Worm (Caenorhabditis elegans) whole organism, L4 larva: Measurements from ENCODE around the gene F35G2.3.

ENCODE experiments used
- D1046.2 ChIP-seq: fragments of 200-800 bp; sonication (Bioruptor generic); IDR thresholded peaks from 2 replicates; pipeline ENCODE4 v1.3.6; 2022; ENCODE audit warnings: missing genetic modification characterization, missing compliant biosample characterization
- F10B5.3 ChIP-seq: sonication (generic microtip); optimal IDR thresholded peaks from 2 replicates; lab custom pipeline; 2016; ENCODE audit warnings: mild to moderate bottlenecking, missing genetic modification characterization, missing compliant biosample characterization
- F44E2.7 ChIP-seq: fragments of 200-800 bp; sonication (Bioruptor generic); IDR thresholded peaks from 2 replicates; pipeline ENCODE4 v2.1.2; 2022; ENCODE audit warnings: missing genetic modification characterization, missing compliant biosample characterization
- F49E8.2 ChIP-seq: sonication (generic microtip); optimal IDR thresholded peaks from 2 replicates; lab custom pipeline; 2016; ENCODE audit warnings: missing compliant biosample characterization, mild to moderate bottlenecking, missing genetic modification characterization, borderline replicate concordance
- R02D3.7 ChIP-seq: fragments of 150-350 bp; sonication (generic microtip); optimal IDR thresholded peaks from 3 replicates; lab custom pipeline; 2014; ENCODE audit warnings: missing biosample characterization, missing genetic modification characterization
- T26A8.4 ChIP-seq: fragments of 200-800 bp; sonication (Bioruptor generic); IDR thresholded peaks from 2 replicates; pipeline ENCODE4 v1.3.6; 2022; ENCODE audit warnings: missing genetic modification characterization, missing compliant biosample characterization
- Y48G9A.11 ChIP-seq: fragments of 200-800 bp; sonication (Bioruptor generic); IDR thresholded peaks from 2 replicates; pipeline ENCODE4 v1.3.6; 2022; ENCODE audit warnings: missing genetic modification reagents, missing genetic modification characterization, missing compliant biosample characterization
- aha-1 ChIP-seq: fragments of 150-350 bp; peaks from one replicate; lab custom pipeline; 2014; ENCODE audit warnings: missing biosample characterization, missing genetic modification characterization
- ceh-20 ChIP-seq: fragments of 200-800 bp; sonication (Bioruptor generic); IDR thresholded peaks from 2 replicates; pipeline ENCODE4 v1.3.6; 2022; ENCODE audit warnings: missing genetic modification reagents, missing genetic modification characterization, missing compliant biosample characterization
- ceh-32 ChIP-seq: sonication (generic microtip); optimal IDR thresholded peaks from 2 replicates; lab custom pipeline; 2016; ENCODE audit warnings: mild to moderate bottlenecking, missing genetic modification characterization, missing compliant biosample characterization; ENCODE audit not compliant: poor library complexity
- ceh-82 ChIP-seq: sonication (generic microtip); optimal IDR thresholded peaks from 2 replicates; lab custom pipeline; 2017; ENCODE audit warnings: missing biosample characterization, missing genetic modification characterization
- cey-2 ChIP-seq: sonication (generic microtip); optimal IDR thresholded peaks from 3 replicates; lab custom pipeline; 2017; ENCODE audit warnings: missing genetic modification characterization, mild to moderate bottlenecking, missing compliant biosample characterization, antibody characterized with exemption, borderline replicate concordance; ENCODE audit not compliant: insufficient read depth
- daf-12 ChIP-seq: fragments of 150-350 bp; optimal IDR thresholded peaks from 2 replicates; lab custom pipeline; 2014; ENCODE audit warnings: missing biosample characterization, missing genetic modification reagents, missing genetic modification characterization
- dmd-6 ChIP-seq: fragments of 200-800 bp; sonication (Bioruptor generic); IDR thresholded peaks from 2 replicates; pipeline ENCODE4 v1.3.6; 2022; ENCODE audit warnings: missing genetic modification reagents, missing genetic modification characterization, missing compliant biosample characterization
- dpl-1 ChIP-seq: fragments of 150-350 bp; optimal IDR thresholded peaks from 2 replicates; lab custom pipeline; 2014; ENCODE audit warnings: missing biosample characterization, missing genetic modification reagents, missing genetic modification characterization
- dve-1 ChIP-seq: sonication (generic microtip); optimal IDR thresholded peaks from 2 replicates; lab custom pipeline; 2017; ENCODE audit warnings: antibody characterized with exemption, mild to moderate bottlenecking, missing genetic modification characterization, missing compliant biosample characterization; ENCODE audit not compliant: insufficient read depth
- egl-27 ChIP-seq: sonication (generic microtip); optimal IDR thresholded peaks from 3 replicates; lab custom pipeline; 2017; ENCODE audit warnings: missing biosample characterization, missing genetic modification reagents, missing genetic modification characterization
- hif-1 ChIP-seq, 2 experiments: sonication (generic microtip); optimal IDR thresholded peaks; 2 replicates each; lab custom pipeline; 2016 to 2017; ENCODE audit warnings: missing compliant biosample characterization in 2 of 2, missing genetic modification characterization in 2 of 2, missing genetic modification reagents in 2 of 2, missing genotype in 2 of 2, mild to moderate bottlenecking in 1 of 2
- hlh-11 ChIP-seq: fragments of 200-800 bp; sonication (Bioruptor generic); optimal IDR thresholded peaks from 2 replicates; lab custom pipeline; 2018; ENCODE audit warnings: mild to moderate bottlenecking, missing genetic modification characterization, missing compliant biosample characterization
- hmg-1.1 ChIP-seq: fragments of 200-800 bp; sonication (Bioruptor generic); IDR thresholded peaks from 2 replicates; pipeline ENCODE4 v1.3.6; 2022; ENCODE audit warnings: missing genetic modification reagents, missing genetic modification characterization, missing compliant biosample characterization
- lin-13 ChIP-seq: fragments of 150-350 bp; optimal IDR thresholded peaks from 2 replicates; lab custom pipeline; 2014; ENCODE audit warnings: missing biosample characterization, missing genetic modification reagents, missing genetic modification characterization
- lin-38 ChIP-seq: fragments of 200-800 bp; sonication (Bioruptor generic); IDR thresholded peaks from 2 replicates; pipeline ENCODE4 v1.3.6; 2022; ENCODE audit warnings: missing genetic modification reagents, missing genetic modification characterization, missing compliant biosample characterization
- lir-3 ChIP-seq: sonication (generic microtip); optimal IDR thresholded peaks from 2 replicates; lab custom pipeline; 2016; ENCODE audit warnings: mild to moderate bottlenecking, missing genetic modification characterization, missing compliant biosample characterization
- madf-5 ChIP-seq, 2 experiments: fragments of 200-800 bp; sonication (Bioruptor generic); IDR thresholded peaks; 2 replicates each; pipeline ENCODE4 v1.3.6; 2022; ENCODE audit warnings: missing compliant biosample characterization in 2 of 2, missing genetic modification characterization in 2 of 2
- madf-9 ChIP-seq: fragments of 200-800 bp; sonication (Bioruptor generic); conservative IDR thresholded peaks from 2 replicates; pipeline ENCODE4 v1.3.6; 2022; ENCODE audit warnings: missing genetic modification reagents, missing genetic modification characterization, missing compliant biosample characterization
- mdl-1 ChIP-seq, 2 experiments: fragments of 150-350 bp in 1 of 2; sonication (generic microtip) in 1 of 2; optimal IDR thresholded peaks; 2 replicates each; lab custom pipeline; 2014 to 2017; ENCODE audit warnings: missing biosample characterization in 2 of 2, missing genetic modification characterization in 2 of 2
- mep-1 ChIP-seq: fragments of 150-350 bp; sonication (generic microtip); optimal IDR thresholded peaks from 3 replicates; lab custom pipeline; 2014; ENCODE audit warnings: missing biosample characterization, missing genetic modification characterization
- mxl-2 ChIP-seq: fragments of 200-800 bp; sonication (Bioruptor generic); conservative IDR thresholded peaks from 2 replicates; pipeline ENCODE4 v1.3.6; 2022; ENCODE audit warnings: missing genetic modification reagents, missing genetic modification characterization, missing compliant biosample characterization
- nhr-111 ChIP-seq: fragments of 200-800 bp; sonication (Bioruptor generic); optimal IDR thresholded peaks from 2 replicates; lab custom pipeline; 2018; ENCODE audit warnings: mild to moderate bottlenecking, missing genetic modification characterization, missing compliant biosample characterization
- nhr-48 ChIP-seq: sonication (generic microtip); optimal IDR thresholded peaks from 2 replicates; lab custom pipeline; 2016; ENCODE audit warnings: mild to moderate bottlenecking, missing genetic modification characterization, missing compliant biosample characterization
- nhr-77 ChIP-seq: fragments of 150-350 bp; optimal IDR thresholded peaks from 2 replicates; lab custom pipeline; 2014; ENCODE audit warnings: missing biosample characterization, missing genetic modification characterization
- pha-4 ChIP-seq, 2 experiments: fragments of 150-350 bp in 1 of 2; fragments of 200-800 bp in 1 of 2; sonication (Bioruptor generic) in 1 of 2; IDR thresholded peaks in 1 of 2; optimal IDR thresholded peaks in 1 of 2; 2 replicates each; pipeline versions ENCODE4 v1.3.6 to Lab custom; 2014 to 2022; ENCODE audit warnings: missing genetic modification characterization in 2 of 2, missing genetic modification reagents in 2 of 2, missing biosample characterization in 1 of 2, missing compliant biosample characterization in 1 of 2
- php-3 ChIP-seq: fragments of 200-800 bp; sonication (Bioruptor generic); IDR thresholded peaks from 2 replicates; pipeline ENCODE4 v1.3.6; 2022; ENCODE audit warnings: missing genetic modification reagents, missing genetic modification characterization, missing compliant biosample characterization
- pqm-1 ChIP-seq: sonication (generic microtip); optimal IDR thresholded peaks from 2 replicates; lab custom pipeline; 2017; ENCODE audit warnings: missing biosample characterization, missing genetic modification characterization
- snpc-1.2 ChIP-seq: fragments of 200-800 bp; sonication (Bioruptor generic); IDR thresholded peaks from 2 replicates; pipeline ENCODE4 v1.3.6; 2022; ENCODE audit warnings: missing genetic modification reagents, missing genetic modification characterization, missing compliant biosample characterization
- snpc-4 ChIP-seq: fragments of 150-350 bp; optimal IDR thresholded peaks from 2 replicates; lab custom pipeline; 2014; ENCODE audit warnings: missing biosample characterization, missing genetic modification characterization
- tra-1 ChIP-seq: fragments of 200-800 bp; sonication (Bioruptor generic); IDR thresholded peaks from 2 replicates; pipeline ENCODE4 v1.3.6; 2022; ENCODE audit warnings: missing genetic modification reagents, missing genetic modification characterization, missing compliant biosample characterization
- unc-39 ChIP-seq: sonication (generic microtip); optimal IDR thresholded peaks from 2 replicates; lab custom pipeline; 2017; ENCODE audit warnings: missing biosample characterization, missing genetic modification characterization
- unc-62 ChIP-seq, 3 experiments: fragments of 150-350 bp in 1 of 3; sonication (generic microtip); optimal IDR thresholded peaks in 2 of 3; peaks in 1 of 3; 1 replicate in 1 of 3; 2 replicates in 2 of 3; lab custom pipeline; 2014 to 2017; ENCODE audit warnings: missing biosample characterization in 3 of 3, missing genetic modification characterization in 3 of 3, missing genetic modification reagents in 3 of 3, missing genotype in 1 of 3
- ztf-7 ChIP-seq: fragments of 150-350 bp; optimal IDR thresholded peaks from 2 replicates; lab custom pipeline; 2014; ENCODE audit warnings: missing biosample characterization, missing genetic modification characterization

F35G2.3 gene

ce11 chrIV:12199538-12200158 lies 9.8 kb upstream of the F35G2.3 start (continued):
- TF ChIP-seq lin-13 (GFP tag; lab: Kevin White, UChicago) = no peak
- TF ChIP-seq ceh-82 = no peak
- TF ChIP-seq madf-9 = no peak
- TF ChIP-seq D1046.2 = no peak
- no peak for TF ChIP-seq hmg-1.1
- peak in 1 of 2 experiments; percentile 51 for TF ChIP-seq hif-1 (tag; optimal IDR thresholded peaks at IDR 0.05; lab: Kevin White, UChicago)
- TF ChIP-seq pqm-1 (tag; lab: Kevin White, UChicago) = peak; percentile 58
- peak; percentile 80 for TF ChIP-seq hlh-11
- no peak for TF ChIP-seq F10B5.3
- peak; percentile 82 for TF ChIP-seq aha-1 (tag; lab: Kevin White, UChicago)
- TF ChIP-seq unc-62 (GFP tag; optimal IDR thresholded peaks at IDR 0.05 in 1 of 2; lab: Kevin White, UChicago) = peak; percentile 30 to 97
- no peak for TF ChIP-seq unc-62 (tag; optimal IDR thresholded peaks at IDR 0.05; lab: Kevin White, UChicago)
- TF ChIP-seq php-3 (GFP tag; lab: Robert Waterston, UW) = 0 out of 2 replicates have a peak, but pooled peaks have one; percentile 13
- no peak for TF ChIP-seq tra-1 (GFP tag; lab: Robert Waterston, UW)
- no peak for TF ChIP-seq ztf-7 (tag; lab: Kevin White, UChicago)
- no peak for TF ChIP-seq ceh-32 (tag; lab: Kevin White, UChicago)
- TF ChIP-seq snpc-1.2 = no peak
- TF ChIP-seq mep-1 (tag; lab: Kevin White, UChicago) = no peak
- no peak for TF ChIP-seq T26A8.4
- no peak for TF ChIP-seq snpc-4 (tag; lab: Kevin White, UChicago)
- no peak for TF ChIP-seq dpl-1 (GFP tag; lab: Kevin White, UChicago)
- no peak for TF ChIP-seq F44E2.7 (GFP tag; lab: Robert Waterston, UW)
- TF ChIP-seq dmd-6 (GFP tag; lab: Robert Waterston, UW) = peak; percentile 79
- peak; percentile 19 for TF ChIP-seq nhr-77 (tag; lab: Kevin White, UChicago)
- TF ChIP-seq ceh-20 (GFP tag; lab: Robert Waterston, UW) = no peak
- peak; percentile 92 for TF ChIP-seq dve-1
- peak; percentile 16 for TF ChIP-seq lin-38 (GFP tag; lab: Robert Waterston, UW)
- TF ChIP-seq R02D3.7 (tag; lab: Kevin White, UChicago) = no peak
- no peak for TF ChIP-seq cey-2
- TF ChIP-seq nhr-48 (tag; lab: Kevin White, UChicago) = peak; percentile 3
- no peak for TF ChIP-seq unc-39 (tag; lab: Kevin White, UChicago)
- TF ChIP-seq lir-3 (tag; lab: Kevin White, UChicago) = no peak
- no peak for TF ChIP-seq madf-5 (GFP tag; IDR thresholded peaks at IDR 0.05; lab: Robert Waterston, UW)
- TF ChIP-seq F49E8.2 (tag; lab: Kevin White, UChicago) = no peak
- 0 out of 2 replicates have a peak, but pooled peaks have one; percentile 26 for TF ChIP-seq mxl-2 (GFP tag; lab: Robert Waterston, UW)
- TF ChIP-seq mdl-1 (tag; optimal IDR thresholded peaks at IDR 0.05; lab: Kevin White, UChicago) = peak in 1 of 2 experiments; percentile 21
- TF ChIP-seq egl-27 = no peak
- TF ChIP-seq Y48G9A.11 (GFP tag; lab: Robert Waterston, UW) = no peak
- TF ChIP-seq nhr-111 (GFP tag; lab: Kevin White, UChicago) = no peak
- no peak for TF ChIP-seq daf-12

ce11 chrIV:12200812-12201211 lies 8.6 kb upstream of the F35G2.3 start:
- TF ChIP-seq dmd-6 (GFP tag; lab: Robert Waterston, UW) (peak; percentile 11; the same call in 1 of the 2 replicates), T26A8.4 (no peak), pha-4 (GFP tag; IDR thresholded peaks at IDR 0.05; lab: Robert Waterston, UW) (0 out of 2 replicates have a peak, but pooled peaks have one; percentile 21), pha-4 (tag; optimal IDR thresholded peaks at IDR 0.05; lab: Kevin White, UChicago) (no peak)
